Fruit fly (Drosophila melanogaster) whole organism, embryonic: ENCODE data around the gene CG4972.

Experiments
- Atf-2 ChIP-seq: fragments of 200-800 bp; sonication (Bioruptor generic); optimal IDR thresholded peaks from 2 replicates; lab custom pipeline; 2016; ENCODE audit warnings: missing biosample characterization, missing genetic modification characterization
- Bteb2 ChIP-seq: fragments of 200-800 bp; sonication (Bioruptor generic); optimal IDR thresholded peaks from 2 replicates; lab custom pipeline; 2016; ENCODE audit warnings: missing biosample characterization, missing genetic modification characterization
- CG10209 ChIP-seq: fragments of 200-800 bp; sonication (Bioruptor generic); optimal IDR thresholded peaks from 3 replicates; lab custom pipeline; 2017; ENCODE audit warnings: missing biosample characterization, mild to moderate bottlenecking, missing genetic modification characterization, missing genetic modification reagents
- CG11696 ChIP-seq: fragments of 200-800 bp; sonication (Bioruptor generic); IDR thresholded peaks from 2 replicates; pipeline ENCODE4 v1.3.6; 2022; ENCODE audit warnings: missing biosample characterization, missing genetic modification characterization
- CG1233 ChIP-seq: fragments of 200-800 bp; sonication (Bioruptor generic); optimal IDR thresholded peaks from 4 replicates; lab custom pipeline; 2018; ENCODE audit warnings: missing biosample characterization, mild to moderate bottlenecking, missing genetic modification characterization
- CG12391 ChIP-seq: fragments of 200-800 bp; sonication (Bioruptor generic); optimal IDR thresholded peaks from 3 replicates; lab custom pipeline; 2018; ENCODE audit warnings: missing biosample characterization, mild to moderate bottlenecking, missing genetic modification characterization, moderate library complexity
- CG13123 ChIP-seq: fragments of 200-800 bp; sonication (Bioruptor generic); optimal IDR thresholded peaks from 2 replicates; lab custom pipeline; 2016; ENCODE audit warnings: missing biosample characterization, missing genetic modification characterization
- CG13287 ChIP-seq: fragments of 200-800 bp; sonication (Bioruptor generic); IDR thresholded peaks from 2 replicates; pipeline ENCODE4 v1.3.6; 2022; ENCODE audit warnings: missing biosample characterization, missing genetic modification characterization; ENCODE audit not compliant: partially characterized antibody
- CG14667 ChIP-seq: fragments of 200-800 bp; sonication (Bioruptor generic); IDR thresholded peaks from 2 replicates; pipeline ENCODE4 v1.3.6; 2022; ENCODE audit warnings: missing biosample characterization, missing genetic modification characterization
- CG17912 ChIP-seq: fragments of 200-800 bp; sonication (Bioruptor generic); optimal IDR thresholded peaks from 2 replicates; lab custom pipeline; 2018; ENCODE audit warnings: missing biosample characterization, mild to moderate bottlenecking, missing genetic modification characterization
- CG2889 ChIP-seq: fragments of 200-800 bp; sonication (Bioruptor generic); IDR thresholded peaks from 3 replicates; pipeline ENCODE4 v1.3.6; 2022; ENCODE audit warnings: missing biosample characterization, missing genetic modification characterization
- CG33213 ChIP-seq: fragments of 200-800 bp; sonication (Bioruptor generic); optimal IDR thresholded peaks from 3 replicates; lab custom pipeline; 2016; ENCODE audit warnings: missing biosample characterization, missing genetic modification characterization
- CG34376 ChIP-seq: fragments of 200-800 bp; sonication (Bioruptor generic); optimal IDR thresholded peaks from 2 replicates; lab custom pipeline; 2018; ENCODE audit warnings: missing biosample characterization, mild to moderate bottlenecking, missing genetic modification characterization
- CG3847 ChIP-seq: fragments of 200-800 bp; sonication (Bioruptor generic); IDR thresholded peaks from 2 replicates; pipeline ENCODE4 v1.3.6; 2022; ENCODE audit warnings: missing biosample characterization, missing genetic modification characterization
- CG4617 ChIP-seq: fragments of 200-800 bp; sonication (Bioruptor generic); optimal IDR thresholded peaks from 3 replicates; lab custom pipeline; 2016; ENCODE audit warnings: missing biosample characterization, missing genetic modification characterization, borderline replicate concordance
- CG5245 ChIP-seq: fragments of 200-800 bp; sonication (Bioruptor generic); optimal IDR thresholded peaks from 3 replicates; lab custom pipeline; 2016; ENCODE audit warnings: missing biosample characterization, missing genetic modification characterization
- CG7786 ChIP-seq: fragments of 200-800 bp; sonication (Bioruptor generic); optimal IDR thresholded peaks from 2 replicates; lab custom pipeline; 2016; ENCODE audit warnings: missing biosample characterization, missing genetic modification characterization
- CG9817 ChIP-seq: fragments of 200-800 bp; sonication (Bioruptor generic); optimal IDR thresholded peaks from 2 replicates; lab custom pipeline; 2018; ENCODE audit warnings: missing biosample characterization, mild to moderate bottlenecking, missing genetic modification characterization, moderate library complexity
- Dad ChIP-seq: fragments of 200-800 bp; sonication (Bioruptor generic); optimal IDR thresholded peaks from 3 replicates; lab custom pipeline; 2016; ENCODE audit warnings: missing biosample characterization, missing genetic modification characterization
- Dp ChIP-seq: fragments of 200-800 bp; sonication (Bioruptor generic); optimal IDR thresholded peaks from 2 replicates; lab custom pipeline; 2018; ENCODE audit warnings: missing biosample characterization, mild to moderate bottlenecking, missing genetic modification characterization, moderate library complexity
- Gsc ChIP-seq: fragments of 200-800 bp; sonication (Bioruptor generic); IDR thresholded peaks from 2 replicates; pipeline ENCODE4 v1.3.6; 2022; ENCODE audit warnings: missing biosample characterization, missing genetic modification characterization
- H15 ChIP-seq: fragments of 200-800 bp; sonication (Bioruptor generic); IDR thresholded peaks from 3 replicates; pipeline ENCODE4 v1.3.6; 2022; ENCODE audit warnings: missing biosample characterization, missing genetic modification characterization
- H2.0 ChIP-seq: fragments of 200-800 bp; sonication (Bioruptor generic); IDR thresholded peaks from 2 replicates; pipeline ENCODE4 v1.3.6; 2022; ENCODE audit warnings: missing biosample characterization, missing genetic modification characterization
- Hsf ChIP-seq: fragments of 200-800 bp; sonication (Bioruptor generic); optimal IDR thresholded peaks from 3 replicates; lab custom pipeline; 2016; ENCODE audit warnings: missing biosample characterization, missing genetic modification characterization
- Meics ChIP-seq: fragments of 200-800 bp; sonication (Bioruptor generic); optimal IDR thresholded peaks from 2 replicates; lab custom pipeline; 2017; ENCODE audit warnings: missing biosample characterization, mild to moderate bottlenecking, missing genetic modification characterization
- NC2α ChIP-seq: fragments of 200-800 bp; sonication (Bioruptor generic); optimal IDR thresholded peaks from 2 replicates; lab custom pipeline; 2016; ENCODE audit warnings: missing biosample characterization, missing genetic modification characterization
- Nf-YA ChIP-seq: fragments of 200-800 bp; sonication (Bioruptor generic); IDR thresholded peaks from 2 replicates; pipeline ENCODE4 v1.3.6; 2022; ENCODE audit warnings: missing biosample characterization, missing genetic modification characterization
- Oaz ChIP-seq: fragments of 200-800 bp; sonication (Bioruptor generic); IDR thresholded peaks from 2 replicates; pipeline ENCODE4 v1.3.6; 2022; ENCODE audit warnings: missing biosample characterization, missing genetic modification characterization
- Optix ChIP-seq: fragments of 200-800 bp; sonication (Bioruptor generic); IDR thresholded peaks from 3 replicates; pipeline ENCODE4 v1.3.6; 2022; ENCODE audit warnings: missing biosample characterization, missing genetic modification characterization
- TFAM ChIP-seq: fragments of 200-800 bp; sonication (Bioruptor generic); optimal IDR thresholded peaks from 2 replicates; lab custom pipeline; 2017; ENCODE audit warnings: missing biosample characterization, missing genetic modification characterization, inconsistent platforms
- YL-1 ChIP-seq: fragments of 200-800 bp; sonication (Bioruptor generic); optimal IDR thresholded peaks from 3 replicates; lab custom pipeline; 2017; ENCODE audit warnings: missing biosample characterization, mild to moderate bottlenecking, missing genetic modification characterization
- aop ChIP-seq: fragments of 200-800 bp; sonication (Bioruptor generic); IDR thresholded peaks from 2 replicates; pipeline ENCODE4 v1.3.6; 2022; ENCODE audit warnings: missing biosample characterization, missing genetic modification characterization
- ase ChIP-seq: fragments of 200-800 bp; sonication (Bioruptor generic); IDR thresholded peaks from 3 replicates; pipeline ENCODE4 v1.3.6; 2022; ENCODE audit warnings: missing biosample characterization, missing genetic modification characterization
- dan ChIP-seq: fragments of 200-800 bp; sonication (Bioruptor generic); IDR thresholded peaks from 2 replicates; pipeline ENCODE4 v1.3.6; 2022; ENCODE audit warnings: missing biosample characterization, missing genetic modification characterization
- danr ChIP-seq: fragments of 200-800 bp; sonication (Bioruptor generic); IDR thresholded peaks from 2 replicates; pipeline ENCODE4 v1.3.6; 2022; ENCODE audit warnings: missing biosample characterization, missing genetic modification characterization
- disco-r ChIP-seq: fragments of 200-800 bp; sonication (Bioruptor generic); optimal IDR thresholded peaks from 2 replicates; lab custom pipeline; 2016; ENCODE audit warnings: missing biosample characterization, missing genetic modification characterization
- emc ChIP-seq: fragments of 200-800 bp; sonication (Bioruptor generic); optimal IDR thresholded peaks from 2 replicates; lab custom pipeline; 2016; ENCODE audit warnings: missing biosample characterization, missing genetic modification characterization
- ewg ChIP-seq: fragments of 200-800 bp; sonication (Bioruptor generic); optimal IDR thresholded peaks from 3 replicates; lab custom pipeline; 2017; ENCODE audit warnings: mild to moderate bottlenecking, missing biosample characterization, missing genetic modification reagents, missing genetic modification characterization
- eyg ChIP-seq: fragments of 200-800 bp; sonication (Bioruptor generic); optimal IDR thresholded peaks from 3 replicates; lab custom pipeline; 2016; ENCODE audit warnings: missing biosample characterization, missing genetic modification characterization
- hb ChIP-seq: fragments of 200-800 bp; sonication (Bioruptor generic); IDR thresholded peaks from 3 replicates; pipeline ENCODE4 v1.3.6; 2022; ENCODE audit warnings: missing biosample characterization, missing genetic modification characterization; ENCODE audit not compliant: partially characterized antibody
- her ChIP-seq: fragments of 200-800 bp; sonication (Bioruptor generic); optimal IDR thresholded peaks from 2 replicates; lab custom pipeline; 2016; ENCODE audit warnings: missing biosample characterization, missing genetic modification characterization
- knrl ChIP-seq: fragments of 200-800 bp; sonication (Bioruptor generic); IDR thresholded peaks from 3 replicates; pipeline ENCODE4 v1.3.6; 2022; ENCODE audit warnings: missing biosample characterization, missing genetic modification characterization; ENCODE audit not compliant: partially characterized antibody
- nom ChIP-seq: fragments of 200-800 bp; sonication (Bioruptor generic); optimal IDR thresholded peaks from 2 replicates; lab custom pipeline; 2017; ENCODE audit warnings: missing biosample characterization, missing genetic modification characterization, mild to moderate bottlenecking, moderate library complexity, missing genetic modification reagents
- odd ChIP-seq: fragments of 200-800 bp; sonication (Bioruptor generic); optimal IDR thresholded peaks from 2 replicates; lab custom pipeline; 2017; ENCODE audit warnings: missing biosample characterization, mild to moderate bottlenecking, missing genetic modification characterization
- p53 ChIP-seq: fragments of 200-800 bp; sonication (Bioruptor generic); optimal IDR thresholded peaks from 2 replicates; lab custom pipeline; 2016; ENCODE audit warnings: missing biosample characterization, missing genetic modification characterization
- peb ChIP-seq: fragments of 200-800 bp; sonication (Bioruptor generic); IDR thresholded peaks from 2 replicates; pipeline ENCODE4 v1.3.6; 2022; ENCODE audit warnings: missing biosample characterization, missing genetic modification characterization
- run ChIP-seq: fragments of 200-800 bp; sonication (Bioruptor generic); optimal IDR thresholded peaks from 3 replicates; lab custom pipeline; 2018; ENCODE audit warnings: missing biosample characterization, mild to moderate bottlenecking, missing genetic modification characterization
- slou ChIP-seq: fragments of 200-800 bp; sonication (Bioruptor generic); optimal IDR thresholded peaks from 3 replicates; lab custom pipeline; 2016; ENCODE audit warnings: missing biosample characterization, missing genetic modification characterization
- tll ChIP-seq, 2 experiments: fragments of 200-800 bp in 1 of 2; fragments of >200 bp in 1 of 2; sonication (Bioruptor generic) in 1 of 2; optimal IDR thresholded peaks; 2 replicates each; lab custom pipeline; 2017 to 2019; ENCODE audit warnings: missing biosample characterization in 2 of 2, missing genetic modification characterization in 2 of 2, mild to moderate bottlenecking in 1 of 2, moderate library complexity in 1 of 2
- vfl ChIP-seq: fragments of 200-800 bp; sonication (Bioruptor generic); optimal IDR thresholded peaks from 2 replicates; lab custom pipeline; 2016; ENCODE audit warnings: missing biosample characterization, missing genetic modification characterization
- zfh1 ChIP-seq: fragments of 200-800 bp; sonication (Bioruptor generic); IDR thresholded peaks from 3 replicates; pipeline ENCODE4 v1.3.6; 2022; ENCODE audit warnings: missing biosample characterization, missing genetic modification characterization

CG4972 gene

dm6 chr2L:10339212-10339721 is 24.7 kb downstream of the CG4972 start, which contains the start of gene SamDC (continued):
- TF ChIP-seq slou (GFP tag; lab: Kevin White, UChicago) (no peak), CG14667 (GFP tag; lab: Robert Waterston, UW) (no peak), CG34376 (GFP tag; lab: Kevin White, UChicago) (peak; percentile 71), Oaz (GFP tag; lab: Robert Waterston, UW) (no peak), CG13123 (GFP tag; lab: Kevin White, UChicago) (peak; percentile 12), CG2889 (GFP tag; lab: Robert Waterston, UW) (no peak), Atf-2 (GFP tag; lab: Kevin White, UChicago) (no peak), CG1233 (no peak), CG7786 (GFP tag; lab: Kevin White, UChicago) (peak; percentile 16), emc (GFP tag; lab: Kevin White, UChicago) (no peak), run (tag; lab: Kevin White, UChicago) (no peak), Optix (GFP tag; lab: Robert Waterston, UW) (no peak), CG12391 (tag; lab: Kevin White, UChicago) (peak; percentile 71), NC2α (GFP tag; lab: Kevin White, UChicago) (peak; percentile 26), danr (GFP tag; lab: Robert Waterston, UW) (no peak), CG4617 (GFP tag; lab: Kevin White, UChicago) (peak; percentile 42), CG33213 (GFP tag; lab: Kevin White, UChicago) (peak; percentile 34), peb (GFP tag; lab: Robert Waterston, UW) (no peak; the same call in 1 of the 2 replicates), hb (GFP tag; lab: Robert Waterston, UW) (peak; percentile 73; the same call in 2 of the 3 replicates), knrl (GFP tag; lab: Robert Waterston, UW) (peak; percentile 87), disco-r (GFP tag; lab: Kevin White, UChicago) (no peak), her (peak; percentile 39), odd (GFP tag; lab: Kevin White, UChicago) (no peak), CG9817 (tag; lab: Kevin White, UChicago) (peak; percentile 29), zfh1 (GFP tag; lab: Robert Waterston, UW) (peak; percentile 37; the same call in 1 of the 3 replicates), H15 (GFP tag; lab: Robert Waterston, UW) (no peak), aop (GFP tag; lab: Robert Waterston, UW) (no peak), Nf-YA (GFP tag; lab: Robert Waterston, UW) (no peak), ase (no peak), nom (no peak), CG17912 (GFP tag; lab: Kevin White, UChicago) (no peak), eyg (GFP tag; lab: Kevin White, UChicago) (peak; percentile 18), H2.0 (GFP tag; lab: Robert Waterston, UW) (no peak), Meics (GFP tag; lab: Kevin White, UChicago) (peak; percentile 25), Dp (GFP tag; lab: Kevin White, UChicago) (peak; percentile 17), TFAM (GFP tag; lab: Kevin White, UChicago) (no peak), CG13287 (GFP tag; lab: Robert Waterston, UW) (peak; percentile 79), dan (GFP tag; lab: Robert Waterston, UW) (no peak), Gsc (GFP tag; lab: Robert Waterston, UW) (no peak), Hsf (GFP tag; lab: Kevin White, UChicago) (peak; percentile 36), YL-1 (GFP tag; lab: Kevin White, UChicago) (peak; percentile 61), tll (GFP tag; optimal IDR thresholded peaks at IDR 0.05; lab: Kevin White, UChicago) (no peak), Dad (GFP tag; lab: Kevin White, UChicago) (peak; percentile 5), Bteb2 (GFP tag; lab: Kevin White, UChicago) (no peak), ewg (GFP tag; lab: Kevin White, UChicago) (no peak), CG11696 (GFP tag; lab: Robert Waterston, UW) (peak; percentile 90), CG5245 (GFP tag; lab: Kevin White, UChicago) (peak; percentile 14), CG10209 (GFP tag; lab: Kevin White, UChicago) (peak; percentile 36), vfl (GFP tag; lab: Kevin White, UChicago) (no peak), CG3847 (GFP tag; lab: Robert Waterston, UW) (no peak; the same call in none of the 2 replicates), p53 (GFP tag; lab: Kevin White, UChicago) (no peak)
